Worm (Caenorhabditis elegans) whole organism, L1 larva: ENCODE measurements around the gene aat-8.

Experiments used
- ama-1 ChIP-seq: fragments of 150-350 bp; optimal IDR thresholded peaks from 2 replicates; lab custom pipeline; 2014
- pag-3 ChIP-seq: sonication (generic microtip); optimal IDR thresholded peaks from 2 replicates; lab custom pipeline; 2017; ENCODE audit warnings: missing genetic modification characterization, mild to moderate bottlenecking, missing compliant biosample characterization, antibody characterized with exemption, borderline replicate concordance; ENCODE audit not compliant: insufficient read depth

DNA sequence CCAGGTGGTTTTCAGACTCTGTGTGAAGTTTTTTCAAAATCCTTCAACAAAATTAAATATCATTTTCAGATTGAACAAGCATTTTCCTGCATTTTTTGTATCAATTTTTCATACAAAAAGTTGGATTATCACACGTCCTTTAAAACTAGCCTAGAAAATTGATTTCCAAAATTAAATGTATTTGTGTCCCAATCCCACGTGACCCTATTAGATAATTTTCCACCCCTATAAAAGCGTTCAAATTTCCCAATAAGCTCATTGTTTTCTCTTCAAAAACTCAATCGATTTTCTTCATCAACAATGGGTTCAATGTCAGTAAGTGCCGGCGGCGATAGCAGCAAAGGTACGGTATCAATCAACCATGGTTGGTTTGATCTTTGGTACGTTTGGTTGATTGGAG is 49.6 kb upstream of the aat-8 start, which contains the start of gene F56D6.19:
- TF ChIP-seq ama-1 (lab: Kevin White, UChicago) (no peak), pag-3 (no peak)
